Worm (Caenorhabditis elegans) whole organism, young adult: Measurements from ENCODE around the gene E04F6.15.

Source experiments
- B0019.2 ChIP-seq: fragments of 200-800 bp; sonication (Bioruptor generic); conservative IDR thresholded peaks from 2 replicates; pipeline ENCODE4 v1.3.6; 2022; ENCODE audit warnings: missing genetic modification reagents, missing genetic modification characterization, missing compliant biosample characterization
- C06A6.2 ChIP-seq: fragments of 200-800 bp; sonication (Bioruptor generic); conservative IDR thresholded peaks from 2 replicates; pipeline ENCODE4 v1.3.6; 2022; ENCODE audit warnings: missing genetic modification characterization, missing compliant biosample characterization
- C17E4.6 ChIP-seq: fragments of 200-800 bp; sonication (Bioruptor generic); IDR thresholded peaks from 2 replicates; pipeline ENCODE4 v1.3.6; 2022; ENCODE audit warnings: missing genetic modification reagents, missing genetic modification characterization, missing compliant biosample characterization
- F10E7.11 ChIP-seq: sonication (generic microtip); optimal IDR thresholded peaks from 2 replicates; lab custom pipeline; 2017; ENCODE audit warnings: mild to moderate bottlenecking, missing genetic modification characterization, moderate library complexity, missing compliant biosample characterization
- F22D6.2 ChIP-seq: sonication (generic microtip); optimal IDR thresholded peaks from 2 replicates; lab custom pipeline; 2016; ENCODE audit warnings: mild to moderate bottlenecking, missing genetic modification characterization, missing compliant biosample characterization
- F23B12.7 ChIP-seq: sonication (generic microtip); optimal IDR thresholded peaks from 2 replicates; lab custom pipeline; 2017; ENCODE audit warnings: missing genetic modification characterization, mild to moderate bottlenecking, missing compliant biosample characterization, antibody characterized with exemption, moderate library complexity; ENCODE audit not compliant: insufficient read depth
- F33H1.4 ChIP-seq: fragments of 200-800 bp; sonication (Bioruptor generic); IDR thresholded peaks from 2 replicates; pipeline ENCODE4 v1.3.6; 2022; ENCODE audit warnings: missing genetic modification reagents, missing genetic modification characterization, missing compliant biosample characterization
- F49E8.2 ChIP-seq: sonication (generic microtip); optimal IDR thresholded peaks from 3 replicates; lab custom pipeline; 2017; ENCODE audit warnings: missing genetic modification characterization, mild to moderate bottlenecking, missing compliant biosample characterization, antibody characterized with exemption, moderate library complexity; ENCODE audit not compliant: insufficient read depth
- K12H6.12 ChIP-seq: fragments of 200-800 bp; sonication (Bioruptor generic); optimal IDR thresholded peaks from 2 replicates; lab custom pipeline; 2018; ENCODE audit warnings: mild to moderate bottlenecking, missing genetic modification characterization, missing compliant biosample characterization
- T07F8.4 ChIP-seq: sonication (generic microtip); optimal IDR thresholded peaks from 2 replicates; lab custom pipeline; 2016; ENCODE audit warnings: mild to moderate bottlenecking, missing genetic modification characterization, moderate library complexity, missing compliant biosample characterization
- Y53G8AR.9 ChIP-seq: fragments of 200-800 bp; sonication (Bioruptor generic); conservative IDR thresholded peaks from 2 replicates; pipeline ENCODE4 v1.3.6; 2022; ENCODE audit warnings: missing genetic modification reagents, missing genetic modification characterization, missing compliant biosample characterization
- ZK185.1 ChIP-seq: sonication (generic microtip); optimal IDR thresholded peaks from 2 replicates; lab custom pipeline; 2016; ENCODE audit warnings: mild to moderate bottlenecking, missing genetic modification characterization, missing compliant biosample characterization; ENCODE audit not compliant: poor library complexity, severe bottlenecking
- atf-7 ChIP-seq: sonication (generic microtip); optimal IDR thresholded peaks from 2 replicates; lab custom pipeline; 2017; ENCODE audit warnings: mild to moderate bottlenecking, missing genetic modification characterization, missing compliant biosample characterization
- attf-3 ChIP-seq: fragments of 200-800 bp; sonication (Bioruptor generic); conservative IDR thresholded peaks from 2 replicates; pipeline ENCODE4 v1.3.6; 2022; ENCODE audit warnings: missing genetic modification reagents, missing genetic modification characterization, missing compliant biosample characterization
- cebp-1 ChIP-seq, 2 experiments: fragments of 200-800 bp in 1 of 2; sonication (Bioruptor generic) in 1 of 2; sonication (generic microtip) in 1 of 2; IDR thresholded peaks in 1 of 2; optimal IDR thresholded peaks in 1 of 2; 2 replicates each; pipeline versions ENCODE4 v1.3.6 to Lab custom; 2017 to 2022; ENCODE audit warnings: missing compliant biosample characterization in 2 of 2, missing genetic modification characterization in 2 of 2, mild to moderate bottlenecking in 1 of 2, missing genetic modification reagents in 1 of 2, moderate library complexity in 1 of 2
- die-1 ChIP-seq: sonication (generic microtip); optimal IDR thresholded peaks from 2 replicates; lab custom pipeline; 2016; ENCODE audit warnings: missing genotype, mild to moderate bottlenecking, missing genetic modification characterization, missing compliant biosample characterization
- dpl-1 ChIP-seq: fragments of 150-350 bp; optimal IDR thresholded peaks from 2 replicates; lab custom pipeline; 2014; ENCODE audit warnings: missing biosample characterization, missing genetic modification reagents, missing genetic modification characterization
- egl-18 ChIP-seq: fragments of 200-800 bp; sonication (Bioruptor generic); IDR thresholded peaks from 2 replicates; pipeline ENCODE4 v1.3.6; 2022; ENCODE audit warnings: missing genetic modification reagents, missing genetic modification characterization, missing compliant biosample characterization
- hlh-12 ChIP-seq: sonication (generic microtip); optimal IDR thresholded peaks from 2 replicates; lab custom pipeline; 2016; ENCODE audit warnings: missing genetic modification characterization, missing compliant biosample characterization
- let-607 ChIP-seq, 2 experiments: fragments of 200-800 bp in 1 of 2; sonication (Bioruptor generic) in 1 of 2; sonication (generic microtip) in 1 of 2; optimal IDR thresholded peaks; 2 replicates each; lab custom pipeline; 2016 to 2018; ENCODE audit warnings: mild to moderate bottlenecking in 2 of 2, missing compliant biosample characterization in 2 of 2, missing genetic modification characterization in 2 of 2, moderate library complexity in 2 of 2, missing genotype in 1 of 2
- lir-1 ChIP-seq: fragments of 200-800 bp; sonication (Bioruptor generic); conservative IDR thresholded peaks from 2 replicates; pipeline ENCODE4 v1.3.6; 2022; ENCODE audit warnings: missing genetic modification reagents, missing genetic modification characterization, missing compliant biosample characterization
- lsl-1 ChIP-seq: fragments of 200-800 bp; sonication (Bioruptor generic); optimal IDR thresholded peaks from 2 replicates; lab custom pipeline; 2018; ENCODE audit warnings: mild to moderate bottlenecking, missing genetic modification characterization, moderate library complexity, missing compliant biosample characterization
- lsy-27 ChIP-seq: sonication (generic microtip); optimal IDR thresholded peaks from 2 replicates; lab custom pipeline; 2017; ENCODE audit warnings: missing genetic modification characterization, mild to moderate bottlenecking, missing compliant biosample characterization, antibody characterized with exemption, missing genotype, borderline replicate concordance; ENCODE audit not compliant: insufficient read depth
- madf-10 ChIP-seq: sonication (generic microtip); optimal IDR thresholded peaks from 2 replicates; lab custom pipeline; 2016; ENCODE audit warnings: mild to moderate bottlenecking, missing genetic modification characterization, missing compliant biosample characterization
- mcd-1 ChIP-seq: fragments of 200-800 bp; sonication (Bioruptor generic); IDR thresholded peaks from 2 replicates; pipeline ENCODE4 v1.3.6; 2022; ENCODE audit warnings: missing genetic modification reagents, missing genetic modification characterization, missing compliant biosample characterization
- nfya-1 ChIP-seq: sonication (generic microtip); optimal IDR thresholded peaks from 2 replicates; lab custom pipeline; 2017; ENCODE audit warnings: antibody characterized with exemption, missing compliant biosample characterization, missing genetic modification characterization, borderline replicate concordance; ENCODE audit not compliant: insufficient read depth
- nfyb-1 ChIP-seq: fragments of 200-800 bp; sonication (Bioruptor generic); IDR thresholded peaks from 2 replicates; pipeline ENCODE4 v1.3.6; 2022; ENCODE audit warnings: missing genetic modification reagents, missing genetic modification characterization, missing compliant biosample characterization
- nhr-120 ChIP-seq: fragments of 200-800 bp; sonication (Bioruptor generic); IDR thresholded peaks from 2 replicates; pipeline ENCODE4 v1.3.6; 2022; ENCODE audit warnings: missing genetic modification characterization, missing compliant biosample characterization
- nhr-27 ChIP-seq: fragments of 200-800 bp; sonication (Bioruptor generic); optimal IDR thresholded peaks from 2 replicates; lab custom pipeline; 2018; ENCODE audit warnings: mild to moderate bottlenecking, missing genetic modification characterization, moderate library complexity, missing compliant biosample characterization
- rcor-1 ChIP-seq: fragments of 200-800 bp; sonication (Bioruptor generic); IDR thresholded peaks from 2 replicates; pipeline ENCODE4 v1.3.6; 2022; ENCODE audit warnings: missing genetic modification reagents, missing genetic modification characterization, missing compliant biosample characterization
- somi-1 ChIP-seq: fragments of 200-800 bp; sonication (Bioruptor generic); optimal IDR thresholded peaks from 2 replicates; lab custom pipeline; 2018; ENCODE audit warnings: mild to moderate bottlenecking, missing genetic modification characterization, missing compliant biosample characterization
- tbp1 ChIP-seq: fragments of 200-800 bp; sonication (Bioruptor generic); optimal IDR thresholded peaks from 2 replicates; lab custom pipeline; 2018; ENCODE audit warnings: mild to moderate bottlenecking, missing genetic modification characterization, missing compliant biosample characterization
- ztf-18 ChIP-seq: sonication (generic microtip); optimal IDR thresholded peaks from 2 replicates; lab custom pipeline; 2016; ENCODE audit warnings: missing genotype, mild to moderate bottlenecking, missing genetic modification characterization, missing compliant biosample characterization
- ztf-3 ChIP-seq: fragments of 200-800 bp; sonication (Bioruptor generic); optimal IDR thresholded peaks from 2 replicates; lab custom pipeline; 2018; ENCODE audit warnings: mild to moderate bottlenecking, missing genetic modification characterization, missing compliant biosample characterization
- ztf-6 ChIP-seq: fragments of 200-800 bp; sonication (Bioruptor generic); IDR thresholded peaks from 2 replicates; pipeline ENCODE4 v1.3.6; 2022; ENCODE audit warnings: missing genetic modification reagents, missing genetic modification characterization, missing compliant biosample characterization

Gene E04F6.15

DNA sequence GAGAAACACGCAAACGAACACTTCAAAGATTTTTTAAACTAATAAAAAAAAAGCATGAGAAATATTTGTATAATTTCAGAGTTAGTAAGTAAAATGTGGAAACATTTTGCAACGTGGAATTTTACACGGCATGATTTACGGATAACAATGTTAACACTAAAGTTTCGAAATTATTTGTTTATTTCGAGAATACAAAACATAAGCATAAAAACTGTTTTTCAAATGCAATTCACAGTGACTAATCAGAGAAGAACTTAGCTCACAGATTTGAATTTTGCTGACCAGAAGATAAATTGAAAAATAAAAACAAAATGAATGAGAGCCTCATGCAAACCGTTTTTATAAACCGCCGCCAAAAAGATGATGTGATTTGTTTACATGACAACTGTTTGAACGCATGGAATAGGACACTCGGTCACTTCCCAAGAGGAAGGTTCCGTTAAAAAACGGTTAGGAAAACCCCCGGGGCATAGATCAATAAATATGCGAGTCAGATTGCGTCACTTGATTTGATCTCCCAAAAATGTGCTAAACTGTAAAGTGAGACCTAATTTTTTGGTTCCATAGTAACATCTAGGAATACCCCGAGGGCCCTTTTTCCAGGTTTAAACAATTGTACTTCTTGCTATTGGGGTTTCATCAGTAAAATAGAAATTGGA is 15.9 kb upstream of the E04F6.15 start, which contains the start of gene clh-3 (continued):
- TF ChIP-seq lir-1 (GFP tag; lab: Robert Waterston, UW) (no peak), rcor-1 (no peak), lsl-1 (GFP tag; lab: Kevin White, UChicago) (no peak), nhr-27 (tag; lab: Kevin White, UChicago) (no peak), somi-1 (GFP tag; lab: Kevin White, UChicago) (no peak)

DNA sequence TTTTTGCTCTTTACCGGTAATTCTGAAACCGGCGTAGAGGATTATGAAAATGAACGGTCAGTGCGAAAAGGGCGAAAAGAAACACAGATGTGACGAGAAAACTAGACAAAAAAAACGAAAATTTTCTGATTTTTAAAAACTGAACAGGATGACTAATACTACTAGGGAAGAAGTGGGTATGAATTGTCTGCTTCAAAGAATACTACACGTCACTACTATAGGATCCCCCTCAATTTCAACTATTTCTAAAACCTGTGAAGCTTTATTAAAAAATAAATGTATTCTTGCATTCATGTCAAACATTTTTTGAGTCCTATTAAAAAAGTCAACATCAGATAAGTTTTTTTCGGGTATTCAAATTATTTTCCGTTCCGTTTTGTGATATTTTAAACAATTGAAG is 14.0 kb upstream of the E04F6.15 start:
- no peak for TF ChIP-seq F49E8.2 (tag; lab: Kevin White, UChicago)
- TF ChIP-seq attf-3 (GFP tag; lab: Robert Waterston, UW), result no peak
- no peak for TF ChIP-seq tbp1 (GFP tag; lab: Kevin White, UChicago)
- no peak for TF ChIP-seq egl-18 (GFP tag; lab: Robert Waterston, UW)
- no peak for TF ChIP-seq T07F8.4 (tag; lab: Kevin White, UChicago)
- no peak for TF ChIP-seq nfya-1 (tag; lab: Kevin White, UChicago)

DNA sequence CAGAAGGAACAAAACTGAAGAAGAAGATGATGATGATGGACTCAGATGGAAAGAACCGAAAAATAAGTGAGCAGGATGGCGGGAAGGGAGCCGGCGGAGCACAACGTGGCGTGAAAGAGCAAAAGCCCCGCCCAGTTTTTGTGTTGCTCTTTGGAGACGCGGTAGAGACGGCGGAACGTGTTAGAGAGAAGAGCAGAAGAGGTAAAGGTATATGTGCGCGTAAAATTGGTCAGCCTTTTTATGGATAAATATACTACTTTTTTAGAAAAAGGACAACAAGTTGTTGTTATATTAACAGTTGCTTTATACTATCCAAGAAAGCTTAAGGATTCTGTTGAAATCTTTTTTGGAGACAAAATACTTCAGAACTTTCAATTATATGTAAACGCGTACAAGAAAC is 7.0 kb upstream of the E04F6.15 start, which contains the start of gene E04F6.10:
Gene E04F6.10, minus strand, starts transcription at position 101 of the 400 bp plus-strand sequence.
- TF ChIP-seq ztf-3 (GFP tag; lab: Kevin White, UChicago) (no peak), Y53G8AR.9 (GFP tag; lab: Robert Waterston, UW) (no peak), C06A6.2 (GFP tag; lab: Robert Waterston, UW) (no peak), die-1 (tag; lab: Kevin White, UChicago) (no peak), T07F8.4 (tag; lab: Kevin White, UChicago) (no peak), ztf-18 (tag; lab: Kevin White, UChicago) (no peak), ztf-6 (GFP tag; lab: Robert Waterston, UW) (no peak), cebp-1 (GFP tag; IDR thresholded peaks at IDR 0.05; lab: Robert Waterston, UW) (no peak), cebp-1 (tag; optimal IDR thresholded peaks at IDR 0.05; lab: Kevin White, UChicago) (no peak), dpl-1 (GFP tag; lab: Kevin White, UChicago) (no peak)

DNA sequence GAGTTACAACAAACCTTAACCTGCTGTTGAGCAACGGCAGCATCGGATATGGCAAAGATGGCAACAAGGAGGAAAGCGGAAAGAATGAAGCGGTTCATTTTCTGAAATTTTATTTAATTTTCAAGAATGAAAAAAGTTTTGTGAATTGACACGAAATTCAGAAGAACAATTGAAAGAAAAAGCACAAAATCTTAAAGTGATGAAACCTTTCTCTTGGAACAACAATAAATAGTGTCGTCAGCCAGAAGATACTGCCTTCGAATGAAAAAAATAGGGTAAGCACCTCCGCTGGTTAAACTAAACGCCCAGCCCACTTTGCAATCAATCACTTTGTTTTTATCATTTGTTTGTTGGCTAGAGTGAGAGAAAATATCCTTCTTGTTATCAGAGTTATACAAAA is 2.0 kb upstream of the E04F6.15 start, which contains the start of gene E04F6.9:
Gene E04F6.9, minus strand, starts transcription at position 101 of the 400 bp plus-strand sequence.
- TF ChIP-seq nhr-27 (tag; lab: Kevin White, UChicago) (no peak), ZK185.1 (no peak), atf-7 (tag; lab: Kevin White, UChicago) (no peak), nfyb-1 (GFP tag; lab: Robert Waterston, UW) (no peak), tbp1 (GFP tag; lab: Kevin White, UChicago) (no peak), F33H1.4 (no peak), B0019.2 (GFP tag; lab: Robert Waterston, UW) (no peak), mcd-1 (GFP tag; lab: Robert Waterston, UW) (no peak), F23B12.7 (tag; lab: Kevin White, UChicago) (no peak), let-607 (tag; optimal IDR thresholded peaks at IDR 0.05; lab: Kevin White, UChicago) (no peak), K12H6.12 (no peak), ztf-18 (tag; lab: Kevin White, UChicago) (no peak), nhr-120 (no peak), F10E7.11 (tag; lab: Kevin White, UChicago) (no peak), hlh-12 (no peak), F22D6.2 (tag; lab: Kevin White, UChicago) (no peak), lsy-27 (no peak), C17E4.6 (GFP tag; lab: Robert Waterston, UW) (no peak), madf-10 (no peak)
